Fruit fly (Drosophila melanogaster) whole organism, pupa: ENCODE results near the gene ida.

Experiments
- CG10348 ChIP-seq: fragments of 200-800 bp; sonication (Bioruptor generic); IDR thresholded peaks from 2 replicates; pipeline ENCODE4 v1.3.6; 2022; ENCODE audit warnings: missing biosample characterization, missing genetic modification characterization
- CG13204 ChIP-seq: fragments of 200-800 bp; sonication (Bioruptor generic); optimal IDR thresholded peaks from 2 replicates; lab custom pipeline; 2018; ENCODE audit warnings: missing biosample characterization, mild to moderate bottlenecking, missing genetic modification characterization, moderate library complexity
- CG14655 ChIP-seq: fragments of 200-800 bp; sonication (Bioruptor generic); optimal IDR thresholded peaks from 3 replicates; lab custom pipeline; 2017; ENCODE audit warnings: mild to moderate bottlenecking, missing biosample characterization, missing genetic modification reagents, missing genetic modification characterization
- CG15710 ChIP-seq: fragments of 200-800 bp; sonication (Bioruptor generic); optimal IDR thresholded peaks from 2 replicates; lab custom pipeline; 2018; ENCODE audit warnings: missing biosample characterization, mild to moderate bottlenecking, missing genetic modification characterization, moderate library complexity
- CG8301 ChIP-seq: fragments of 200-800 bp; sonication (Bioruptor generic); optimal IDR thresholded peaks from 2 replicates; lab custom pipeline; 2018; ENCODE audit warnings: missing biosample characterization, mild to moderate bottlenecking, missing genetic modification characterization
- EcR ChIP-seq: fragments of 200-800 bp; sonication (Bioruptor generic); optimal IDR thresholded peaks from 3 replicates; lab custom pipeline; 2019; ENCODE audit warnings: missing biosample characterization, missing genetic modification characterization, mild to moderate bottlenecking, moderate library complexity, missing genetic modification reagents

dm6 chr3L:3892154-3892624, 13.0 kb upstream of the ida start, which contains the start of gene Fie:
- TF ChIP-seq CG15710 (peak; percentile 55), CG14655 (no peak), EcR (GFP tag; lab: Kevin White, UChicago) (no peak), CG10348 (GFP tag; lab: Robert Waterston, UW) (no peak), CG13204 (GFP tag; lab: Kevin White, UChicago) (no peak), CG8301 (peak; percentile 29)
